Fruit fly (Drosophila melanogaster) ovary, adult (tissue): ENCODE data around the gene CG14543.
A peak's percentile ranks its signal among the peaks of the same experiment; 100 is the strongest.

Source experiments
- CG17801 ChIP-seq: fragments of 200-800 bp; optimal IDR thresholded peaks from 2 replicates; lab custom pipeline; 2019; ENCODE audit warnings: missing biosample characterization, mild to moderate bottlenecking, missing genetic modification characterization, moderate library complexity; ENCODE audit not compliant: partially characterized antibody

The CG14543 gene

dm6 chr3R:26020244-26021171 lies 35.9 kb upstream of the CG14543 start:
- TF ChIP-seq CG17801 (GFP tag; lab: Kevin White, UChicago), result no peak

dm6 chr3R:26021195-26021914 lies 35.1 kb upstream of the CG14543 start:
- TF ChIP-seq CG17801 (GFP tag; lab: Kevin White, UChicago), result peak; percentile 5

- TF ChIP-seq CG17801 (GFP tag; lab: Kevin White, UChicago), result no peak
These were observed 33.2 kb upstream of the CG14543 start for dm6 chr3R:26023252-26023651.

dm6 chr3R:26024596-26025213 lies 31.7 kb upstream of the CG14543 start:
- TF ChIP-seq CG17801 (GFP tag; lab: Kevin White, UChicago), result no peak

dm6 chr3R:26026631-26027274 lies 29.7 kb upstream of the CG14543 start:
- no peak for TF ChIP-seq CG17801 (GFP tag; lab: Kevin White, UChicago)

- TF ChIP-seq CG17801 (GFP tag; lab: Kevin White, UChicago), result no peak
These were observed 28.5 kb upstream of the CG14543 start for dm6 chr3R:26027903-26028302.

dm6 chr3R:26030562-26030961 lies 25.9 kb upstream of the CG14543 start:
- no peak for TF ChIP-seq CG17801 (GFP tag; lab: Kevin White, UChicago)

- TF ChIP-seq CG17801 (GFP tag; lab: Kevin White, UChicago), result no peak
These were observed 24.3 kb upstream of the CG14543 start for dm6 chr3R:26031968-26032610.

dm6 chr3R:26032611-26033001 lies 23.8 kb upstream of the CG14543 start:
- TF ChIP-seq CG17801 (GFP tag; lab: Kevin White, UChicago), result no peak

dm6 chr3R:26034643-26035368 lies 21.6 kb upstream of the CG14543 start:
- TF ChIP-seq CG17801 (GFP tag; lab: Kevin White, UChicago), result no peak

dm6 chr3R:26035369-26035656 lies 21.1 kb upstream of the CG14543 start:
- no peak for TF ChIP-seq CG17801 (GFP tag; lab: Kevin White, UChicago)

dm6 chr3R:26036153-26037144 lies 20.0 kb upstream of the CG14543 start:
- no peak for TF ChIP-seq CG17801 (GFP tag; lab: Kevin White, UChicago)

dm6 chr3R:26037899-26038298 lies 18.5 kb upstream of the CG14543 start:
- TF ChIP-seq CG17801 (GFP tag; lab: Kevin White, UChicago), result no peak
